Worm (Caenorhabditis elegans): Measurements from ENCODE around the gene nmat-1.

DNA sequence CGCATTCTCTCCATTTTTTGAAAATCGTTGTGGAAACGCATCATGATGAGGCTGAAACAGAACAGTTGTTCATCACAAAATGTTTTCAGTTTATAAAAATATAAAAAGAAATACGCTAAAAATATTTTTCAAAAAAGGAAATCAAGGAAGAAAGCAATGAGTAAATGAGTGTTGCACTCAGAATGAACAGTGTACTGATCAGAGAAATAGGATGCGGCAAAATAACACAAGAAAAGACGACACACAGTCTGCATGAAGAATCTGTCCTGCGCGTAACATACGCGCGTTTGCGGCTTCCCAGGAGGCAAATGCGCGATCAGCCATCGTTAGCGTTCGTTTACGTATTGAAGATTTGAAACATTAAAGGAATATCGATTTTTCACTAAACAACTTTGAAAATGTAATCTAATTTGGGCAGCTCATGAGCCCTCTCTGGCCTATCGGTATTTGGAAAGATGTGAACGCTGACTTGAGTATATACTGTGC lies 34.2 kb downstream of the nmat-1 start, which contains the start of gene C49F5.3:
- TF ChIP-seq nhr-11 (tag; optimal IDR thresholded peaks at IDR 0.05) (no peak), hlh-30 (tag; optimal IDR thresholded peaks at IDR 0.05; ENCODE audit: insufficient read depth) (no peak), ets-4 (tag; optimal IDR thresholded peaks at IDR 0.05) (no peak), ceh-34 (tag; optimal IDR thresholded peaks at IDR 0.05) (no peak), pha-4 (tag; optimal IDR thresholded peaks at IDR 0.05) (no peak), fkh-10 (GFP tag; optimal IDR thresholded peaks at IDR 0.05) (no peak), F13H6.1 (tag; optimal IDR thresholded peaks at IDR 0.05) (no peak), unc-55 (GFP tag; optimal IDR thresholded peaks at IDR 0.05) (no peak), lim-6 (tag; optimal IDR thresholded peaks at IDR 0.05) (no peak), sdc-2 (tag; optimal IDR thresholded peaks at IDR 0.05) (no peak), ahr-1 (tag; optimal IDR thresholded peaks at IDR 0.05) (no peak), ceh-19 (GFP tag; optimal IDR thresholded peaks at IDR 0.05) (no peak), hlh-15 (tag; optimal IDR thresholded peaks at IDR 0.05) (no peak), madf-2 (tag; optimal IDR thresholded peaks at IDR 0.05) (no peak)
